Fruit fly (Drosophila melanogaster) whole organism, embryonic: ENCODE data around the gene tws.
A peak's percentile ranks its signal among the peaks of the same experiment; 100 is the strongest.

Source experiments
- CG11398 ChIP-seq: fragments of 200-800 bp; sonication (Bioruptor generic); optimal IDR thresholded peaks from 2 replicates; lab custom pipeline; 2016; ENCODE audit warnings: missing biosample characterization, missing genetic modification characterization
- CG11695 ChIP-seq: fragments of 200-800 bp; sonication (Bioruptor generic); IDR thresholded peaks from 3 replicates; pipeline ENCODE4 v1.3.6; 2022; ENCODE audit warnings: missing biosample characterization, missing genetic modification characterization
- CG1233 ChIP-seq: fragments of 200-800 bp; sonication (Bioruptor generic); optimal IDR thresholded peaks from 4 replicates; lab custom pipeline; 2018; ENCODE audit warnings: missing biosample characterization, mild to moderate bottlenecking, missing genetic modification characterization
- CG13296 ChIP-seq: fragments of 200-800 bp; sonication (Bioruptor generic); optimal IDR thresholded peaks from 3 replicates; lab custom pipeline; 2018; ENCODE audit warnings: missing biosample characterization, mild to moderate bottlenecking, missing genetic modification characterization
- CG13424 ChIP-seq: fragments of 200-800 bp; sonication (Bioruptor generic); optimal IDR thresholded peaks from 2 replicates; lab custom pipeline; 2019; ENCODE audit warnings: missing biosample characterization, mild to moderate bottlenecking, missing genetic modification characterization, moderate library complexity
- CG15011 ChIP-seq: fragments of 200-800 bp; sonication (Bioruptor generic); optimal IDR thresholded peaks from 3 replicates; lab custom pipeline; 2018; ENCODE audit warnings: missing biosample characterization, mild to moderate bottlenecking, missing genetic modification characterization
- CG15514 ChIP-seq: fragments of 200-800 bp; sonication (Bioruptor generic); optimal IDR thresholded peaks from 3 replicates; lab custom pipeline; 2017; ENCODE audit warnings: missing biosample characterization, missing genetic modification characterization, mild to moderate bottlenecking, moderate library complexity, missing genetic modification reagents
- CG16815 ChIP-seq: fragments of 200-800 bp; sonication (Bioruptor generic); optimal IDR thresholded peaks from 3 replicates; lab custom pipeline; 2017; ENCODE audit warnings: missing biosample characterization, mild to moderate bottlenecking, missing genetic modification characterization
- CG18599 ChIP-seq: fragments of 200-800 bp; sonication (Bioruptor generic); optimal IDR thresholded peaks from 3 replicates; lab custom pipeline; 2017; ENCODE audit warnings: missing biosample characterization, missing genetic modification characterization, mild to moderate bottlenecking, moderate library complexity, missing genetic modification reagents
- CG2199 ChIP-seq: fragments of 200-800 bp; sonication (Bioruptor generic); IDR thresholded peaks from 3 replicates; pipeline ENCODE4 v1.3.6; 2022; ENCODE audit warnings: missing biosample characterization, missing genetic modification characterization
- CG30403 ChIP-seq: fragments of 200-800 bp; sonication (Bioruptor generic); optimal IDR thresholded peaks from 3 replicates; lab custom pipeline; 2016; ENCODE audit warnings: missing biosample characterization, missing genetic modification characterization
- CG34376 ChIP-seq: fragments of 200-800 bp; sonication (Bioruptor generic); optimal IDR thresholded peaks from 2 replicates; lab custom pipeline; 2018; ENCODE audit warnings: missing biosample characterization, mild to moderate bottlenecking, missing genetic modification characterization
- CG4707 ChIP-seq: fragments of 200-800 bp; sonication (Bioruptor generic); optimal IDR thresholded peaks from 2 replicates; lab custom pipeline; 2018; ENCODE audit warnings: missing biosample characterization, mild to moderate bottlenecking, missing genetic modification characterization, moderate library complexity
- CG6175 ChIP-seq: fragments of 200-800 bp; sonication (Bioruptor generic); IDR thresholded peaks from 3 replicates; pipeline ENCODE4 v1.3.6; 2022; ENCODE audit warnings: missing biosample characterization, missing genetic modification characterization
- CG9932 ChIP-seq: fragments of 200-800 bp; sonication (Bioruptor generic); IDR thresholded peaks from 2 replicates; pipeline ENCODE4 v1.3.6; 2022; ENCODE audit warnings: missing biosample characterization, missing genetic modification characterization
- CTCF ChIP-seq: fragments of 200-800 bp; sonication (Bioruptor generic); optimal IDR thresholded peaks from 2 replicates; lab custom pipeline; 2017; ENCODE audit warnings: missing biosample characterization, mild to moderate bottlenecking, missing genetic modification characterization, moderate library complexity
- Camta ChIP-seq: fragments of 200-800 bp; sonication (Bioruptor generic); optimal IDR thresholded peaks from 2 replicates; lab custom pipeline; 2016; ENCODE audit warnings: missing biosample characterization, missing genetic modification characterization
- Dek ChIP-seq: fragments of 200-800 bp; sonication (Bioruptor generic); optimal IDR thresholded peaks from 3 replicates; lab custom pipeline; 2019; ENCODE audit warnings: missing biosample characterization, mild to moderate bottlenecking, missing genetic modification characterization, moderate library complexity
- Dip3 ChIP-seq: fragments of 200-800 bp; sonication (Bioruptor generic); optimal IDR thresholded peaks from 3 replicates; lab custom pipeline; 2016; ENCODE audit warnings: missing biosample characterization, missing genetic modification characterization
- Dll ChIP-seq: fragments of 200-800 bp; sonication (Bioruptor generic); IDR thresholded peaks from 4 replicates; pipeline ENCODE4 v1.3.6; 2022; ENCODE audit warnings: missing biosample characterization, missing genetic modification characterization; ENCODE audit not compliant: partially characterized antibody
- Elba2 ChIP-seq: fragments of 200-800 bp; sonication (Bioruptor generic); optimal IDR thresholded peaks from 3 replicates; lab custom pipeline; 2016; ENCODE audit warnings: missing biosample characterization, missing genetic modification characterization
- Fer1 ChIP-seq: fragments of 200-800 bp; sonication (Bioruptor generic); optimal IDR thresholded peaks from 2 replicates; lab custom pipeline; 2017; ENCODE audit warnings: missing biosample characterization, mild to moderate bottlenecking, missing genetic modification characterization
- HHEX ChIP-seq: fragments of 200-800 bp; sonication (Bioruptor generic); optimal IDR thresholded peaks from 3 replicates; lab custom pipeline; 2017; ENCODE audit warnings: missing biosample characterization, mild to moderate bottlenecking, missing genetic modification characterization, missing genetic modification reagents
- HLH3B ChIP-seq: fragments of 200-800 bp; sonication (Bioruptor generic); IDR thresholded peaks from 2 replicates; pipeline ENCODE4 v1.3.6; 2022; ENCODE audit warnings: missing biosample characterization, missing genetic modification characterization
- Hmr ChIP-seq: fragments of 200-800 bp; sonication (Bioruptor generic); optimal IDR thresholded peaks from 3 replicates; lab custom pipeline; 2017; ENCODE audit warnings: mild to moderate bottlenecking, missing biosample characterization, missing genetic modification reagents, missing genetic modification characterization
- Hmx ChIP-seq: fragments of 200-800 bp; sonication (Bioruptor generic); optimal IDR thresholded peaks from 2 replicates; lab custom pipeline; 2016; ENCODE audit warnings: missing biosample characterization, missing genetic modification characterization
- MBD-R2 ChIP-seq: fragments of 200-800 bp; sonication (Bioruptor generic); IDR thresholded peaks from 2 replicates; pipeline ENCODE4 v1.3.6; 2022; ENCODE audit warnings: missing biosample characterization, missing genetic modification characterization
- Med ChIP-seq: fragments of 200-800 bp; sonication (Bioruptor generic); peaks from one replicate; lab custom pipeline; 2016; ENCODE audit warnings: missing biosample characterization, missing genetic modification characterization, mild to moderate bottlenecking, inconsistent platforms, moderate library complexity
- NC2α ChIP-seq: fragments of 200-800 bp; sonication (Bioruptor generic); optimal IDR thresholded peaks from 2 replicates; lab custom pipeline; 2016; ENCODE audit warnings: missing biosample characterization, missing genetic modification characterization
- Ptx1 ChIP-seq: fragments of 200-800 bp; sonication (Bioruptor generic); IDR thresholded peaks from 2 replicates; pipeline ENCODE4 v1.3.6; 2022; ENCODE audit warnings: missing biosample characterization, missing genetic modification characterization
- Sox100B ChIP-seq: fragments of 200-800 bp; sonication (Bioruptor generic); optimal IDR thresholded peaks from 3 replicates; lab custom pipeline; 2018; ENCODE audit warnings: missing biosample characterization, mild to moderate bottlenecking, missing genetic modification characterization
- Tbp ChIP-seq: fragments of >200 bp; optimal IDR thresholded peaks from 2 replicates; lab custom pipeline; 2018; ENCODE audit warnings: missing biosample characterization, missing genetic modification characterization
- Trl ChIP-seq, 3 experiments: fragments of >200 bp in 2 of 3; fragments of 200-800 bp in 1 of 3; sonication (Bioruptor generic) in 1 of 3; optimal IDR thresholded peaks; 2 replicates in 1 of 3; 3 replicates in 2 of 3; lab custom pipeline; 2016 to 2017; ENCODE audit warnings: missing biosample characterization in 1 of 3, missing genetic modification characterization in 1 of 3
- bowl ChIP-seq: fragments of 200-800 bp; sonication (Bioruptor generic); IDR thresholded peaks from 2 replicates; pipeline ENCODE4 v1.3.6; 2022; ENCODE audit warnings: missing biosample characterization, missing genetic modification characterization
- fd3F ChIP-seq: fragments of 200-800 bp; sonication (Bioruptor generic); optimal IDR thresholded peaks from 2 replicates; lab custom pipeline; 2018; ENCODE audit warnings: missing biosample characterization, mild to moderate bottlenecking, missing genetic modification characterization, moderate library complexity
- fd96Cb ChIP-seq: fragments of 200-800 bp; sonication (Bioruptor generic); optimal IDR thresholded peaks from 2 replicates; lab custom pipeline; 2018; ENCODE audit warnings: missing biosample characterization, mild to moderate bottlenecking, missing genetic modification characterization, moderate library complexity
- hbn ChIP-seq: fragments of 200-800 bp; sonication (Bioruptor generic); IDR thresholded peaks from 2 replicates; pipeline ENCODE4 v1.3.6; 2022; ENCODE audit warnings: missing biosample characterization, missing genetic modification characterization; ENCODE audit not compliant: partially characterized antibody
- hth ChIP-seq: fragments of >200 bp; optimal IDR thresholded peaks from 2 replicates; lab custom pipeline; 2017; ENCODE audit warnings: inconsistent platforms
- insv ChIP-seq, 2 experiments: fragments of 200-800 bp; sonication (Bioruptor generic); optimal IDR thresholded peaks; 3 replicates each; lab custom pipeline; 2016 to 2018; ENCODE audit warnings: missing biosample characterization in 2 of 2, missing genetic modification characterization in 2 of 2
- kni ChIP-seq: fragments of 200-800 bp; sonication (Bioruptor generic); optimal IDR thresholded peaks from 3 replicates; lab custom pipeline; 2017; ENCODE audit warnings: mild to moderate bottlenecking, missing biosample characterization, missing genetic modification reagents, missing genetic modification characterization
- oc ChIP-seq: fragments of 200-800 bp; sonication (Bioruptor generic); optimal IDR thresholded peaks from 2 replicates; lab custom pipeline; 2018; ENCODE audit warnings: missing biosample characterization, mild to moderate bottlenecking, missing genetic modification characterization, moderate library complexity
- row ChIP-seq: fragments of 200-800 bp; sonication (Bioruptor generic); IDR thresholded peaks from 3 replicates; pipeline ENCODE4 v1.3.6; 2022; ENCODE audit warnings: missing biosample characterization, missing genetic modification characterization
- salm ChIP-seq: fragments of 200-800 bp; sonication (Bioruptor generic); optimal IDR thresholded peaks from 2 replicates; lab custom pipeline; 2018; ENCODE audit warnings: missing biosample characterization, mild to moderate bottlenecking, missing genetic modification characterization
- sens ChIP-seq: fragments of 200-800 bp; sonication (Bioruptor generic); peaks from one replicate; lab custom pipeline; 2016; ENCODE audit warnings: missing biosample characterization, missing genetic modification characterization
- slp2 ChIP-seq: fragments of 200-800 bp; sonication (Bioruptor generic); optimal IDR thresholded peaks from 2 replicates; lab custom pipeline; 2016; ENCODE audit warnings: missing biosample characterization, missing genetic modification characterization
- trem ChIP-seq: fragments of 200-800 bp; optimal IDR thresholded peaks from 3 replicates; lab custom pipeline; 2019; ENCODE audit warnings: missing biosample characterization, mild to moderate bottlenecking, missing genetic modification characterization, moderate library complexity

The tws gene

DNA sequence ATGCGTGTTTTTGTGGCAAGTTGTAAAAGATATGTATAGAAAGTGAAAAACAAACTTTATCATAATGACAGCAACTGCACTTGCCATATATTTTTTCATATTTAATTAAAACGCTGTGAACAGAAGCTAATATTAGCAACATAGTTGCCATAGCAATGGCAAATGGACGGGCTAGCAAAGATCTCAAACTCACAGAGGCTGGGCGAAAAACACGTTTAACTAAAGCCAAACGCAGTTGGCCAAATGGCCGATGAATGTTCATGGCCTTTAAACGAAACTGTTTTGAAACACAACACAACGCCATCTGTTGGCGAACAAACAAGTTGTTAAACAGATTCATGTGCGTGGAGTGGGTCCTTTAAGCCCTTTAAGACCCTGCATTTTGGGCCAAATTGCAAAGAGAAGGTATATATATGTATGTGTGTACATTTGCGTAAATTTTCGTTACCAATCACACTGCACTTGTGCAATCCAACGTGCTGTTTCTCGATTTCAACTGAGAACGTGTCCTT lies 8.9 kb upstream of the tws start:
- TF ChIP-seq CG15514 (GFP tag; lab: Kevin White, UChicago) (peak; percentile 84), CG9932 (GFP tag; lab: Robert Waterston, UW) (no peak), Fer1 (GFP tag; lab: Kevin White, UChicago) (no peak), CTCF (GFP tag; lab: Kevin White, UChicago) (peak; percentile 85), CG2199 (GFP tag; lab: Robert Waterston, UW) (no peak)

- no peak for TF ChIP-seq CG34376
- no peak for TF ChIP-seq fd96Cb
- peak; percentile 55 for TF ChIP-seq sens
- peak; percentile 34 for TF ChIP-seq Med
- TF ChIP-seq HHEX = no peak
- peak; percentile 64 for TF ChIP-seq CG11695 (GFP tag; lab: Robert Waterston, UW)
- no peak for TF ChIP-seq insv (GFP tag; optimal IDR thresholded peaks at IDR 0.05; lab: Kevin White, UChicago)
- TF ChIP-seq, all 482 proteins: peak for 3
These were observed 7.6 kb upstream of the tws start for dm6 chr3R:10147176-10147575.

dm6 chr3R:10144103-10144998 lies 4.8 kb upstream of the tws start, which contains the start of the genes TAF1B and Invadolysin:
Gene TAF1B, minus strand, starts transcription at chr3R:10144184.
Gene Invadolysin, plus strand, starts transcription at chr3R:10144668.
- no peak for TF ChIP-seq CG2199 (GFP tag; lab: Robert Waterston, UW)
- TF ChIP-seq fd3F (GFP tag; lab: Kevin White, UChicago) = no peak
- TF ChIP-seq hth (lab: Kevin White, UChicago) = no peak
- peak; percentile 78 for TF ChIP-seq Hmr (GFP tag; lab: Kevin White, UChicago)
- TF ChIP-seq CG11398 (GFP tag; lab: Kevin White, UChicago) = no peak
- TF ChIP-seq Ptx1 (GFP tag; lab: Robert Waterston, UW) = peak; percentile 69
- TF ChIP-seq Elba2 (GFP tag; lab: Kevin White, UChicago) = peak; percentile 48
- no peak for TF ChIP-seq NC2α (GFP tag; lab: Kevin White, UChicago)
- peak; percentile 15 for TF ChIP-seq oc (tag; lab: Kevin White, UChicago)
- no peak for TF ChIP-seq CG1233 (GFP tag; lab: Kevin White, UChicago)
- peak; percentile 16 for TF ChIP-seq kni
- TF ChIP-seq CG16815 (GFP tag; lab: Kevin White, UChicago) = no peak
- peak; percentile 60 for TF ChIP-seq CG18599
- TF ChIP-seq Dll = peak; percentile 97
- TF ChIP-seq CG13296 (GFP tag; lab: Kevin White, UChicago) = peak; percentile 44
- no peak for TF ChIP-seq slp2 (GFP tag; lab: Kevin White, UChicago)
- TF ChIP-seq Tbp (GFP tag; lab: Kevin White, UChicago) = peak; percentile 11
- TF ChIP-seq Dip3 (GFP tag; lab: Kevin White, UChicago) = peak; percentile 21
- TF ChIP-seq trem = peak; percentile 77
- TF ChIP-seq salm = no peak
- TF ChIP-seq Camta (GFP tag; lab: Kevin White, UChicago) = peak; percentile 29
- TF ChIP-seq hbn (GFP tag; lab: Robert Waterston, UW) = peak; percentile 94
- peak; percentile 40 for TF ChIP-seq Sox100B (GFP tag; lab: Kevin White, UChicago)
- 0 out of 2 replicates have a peak, but pooled peaks have one; percentile 22 for TF ChIP-seq HLH3B (GFP tag; lab: Robert Waterston, UW)
- TF ChIP-seq CG30403 (GFP tag; lab: Kevin White, UChicago) = peak; percentile 63
- peak; percentile 22 for TF ChIP-seq Hmx (GFP tag; lab: Kevin White, UChicago)
- TF ChIP-seq MBD-R2 (GFP tag; lab: Robert Waterston, UW) = peak; percentile 54
- peak; percentile 55 for TF ChIP-seq Dek (tag; lab: Kevin White, UChicago)
- peak; percentile 62 for TF ChIP-seq CG4707
- TF ChIP-seq CG6175 (GFP tag; lab: Robert Waterston, UW) = no peak
- TF ChIP-seq Trl (optimal IDR thresholded peaks at IDR 0.05; lab: Kevin White, UChicago) = no peak
- TF ChIP-seq Trl (GFP tag; optimal IDR thresholded peaks at IDR 0.05; lab: Kevin White, UChicago) = no peak
- TF ChIP-seq bowl (GFP tag; lab: Robert Waterston, UW) = no peak
- TF ChIP-seq CG13424 (tag; lab: Kevin White, UChicago) = peak; percentile 56
- peak; percentile 67 for TF ChIP-seq row (GFP tag; lab: Robert Waterston, UW)
- no peak for TF ChIP-seq CG15011 (GFP tag; lab: Kevin White, UChicago)
